Worm (Caenorhabditis elegans): ENCODE measurements around the gene Y72A10A.1.

The Y72A10A.1 gene

ce11 chrX:6128773-6129172 lies 9.4 kb downstream of the Y72A10A.1 start:
- TF ChIP-seq lsy-2 (tag; optimal IDR thresholded peaks at IDR 0.05) = no peak
- TF ChIP-seq isw-1 (GFP tag; IDR thresholded peaks at IDR 0.05) = no peak
- TF ChIP-seq mdl-1 (tag; optimal IDR thresholded peaks at IDR 0.05) = no peak
- no peak for TF ChIP-seq ceh-82 (tag; optimal IDR thresholded peaks at IDR 0.05)
- no peak for TF ChIP-seq nhr-77 (tag; optimal IDR thresholded peaks at IDR 0.05)
- TF ChIP-seq ceh-63 (GFP tag; optimal IDR thresholded peaks at IDR 0.05) = no peak
- TF ChIP-seq nhr-85 (tag) = peak; percentile 59
- no peak for TF ChIP-seq C04F5.9 (tag; optimal IDR thresholded peaks at IDR 0.05)
- TF ChIP-seq elt-3 (tag; optimal IDR thresholded peaks at IDR 0.05) = peak in 2 of 6 experiments; percentile 7 to 52
- no peak for TF ChIP-seq nhr-20 (tag; optimal IDR thresholded peaks at IDR 0.05)
- no peak for TF ChIP-seq xbp-1 (tag; optimal IDR thresholded peaks at IDR 0.05)

DNA sequence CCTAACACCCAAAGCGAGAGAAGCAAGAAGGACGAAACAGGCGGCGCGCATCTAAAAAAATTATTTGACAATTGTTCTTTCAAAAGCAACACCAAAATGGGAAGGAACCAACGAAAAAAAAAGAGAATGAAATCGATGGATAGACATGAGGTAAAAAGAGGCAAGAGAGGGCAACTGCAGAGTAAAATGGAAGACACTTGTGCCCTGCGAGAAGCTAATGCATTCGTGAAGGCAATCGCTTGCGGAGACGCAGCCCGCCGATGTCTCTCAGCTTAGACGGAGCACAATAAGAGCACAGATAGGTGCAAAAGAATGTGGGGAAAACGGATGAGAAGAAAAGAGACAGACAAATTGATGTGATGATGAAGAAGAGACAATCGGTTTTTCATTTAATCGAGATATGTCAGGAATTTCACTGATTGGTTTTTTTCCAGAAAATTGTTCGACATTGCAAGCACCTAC lies 9.9 kb downstream of the Y72A10A.1 start, which contains the start of gene C15H9.9:
C15H9.9 (minus strand) TSS at position 51 of the 462 bp plus-strand sequence.
- peak in 1 of 2 experiments; percentile 30 for TF ChIP-seq lsy-2 (tag; optimal IDR thresholded peaks at IDR 0.05)
- peak; percentile 26 for TF ChIP-seq snu-23 (GFP tag; optimal IDR thresholded peaks at IDR 0.05)
- peak; percentile 10 for TF ChIP-seq nhr-20 (tag; optimal IDR thresholded peaks at IDR 0.05)
- peak; percentile 12 for TF ChIP-seq fkh-8 (tag; optimal IDR thresholded peaks at IDR 0.05)
- peak; percentile 5 for TF ChIP-seq xbp-1 (tag; optimal IDR thresholded peaks at IDR 0.05)
- TF ChIP-seq rnt-1 (tag; optimal IDR thresholded peaks at IDR 0.05) = peak; percentile 44
- TF ChIP-seq lin-14 (GFP tag; optimal IDR thresholded peaks at IDR 0.05) = peak; percentile 76
- TF ChIP-seq blmp-1 (tag; optimal IDR thresholded peaks at IDR 0.05) = no peak
- TF ChIP-seq snpc-4 (tag; optimal IDR thresholded peaks at IDR 0.05) = no peak
- no peak for TF ChIP-seq nhr-76 (tag; optimal IDR thresholded peaks at IDR 0.05)
- peak; percentile 47 for TF ChIP-seq tbx-2 (tag; optimal IDR thresholded peaks at IDR 0.05)
- no peak for TF ChIP-seq pag-3 (tag; optimal IDR thresholded peaks at IDR 0.05; ENCODE audit: borderline replicate concordance, insufficient read depth)
- TF ChIP-seq lin-35 (GFP tag; optimal IDR thresholded peaks at IDR 0.05) = no peak
- peak; percentile 57 for TF ChIP-seq dsc-1 (tag; optimal IDR thresholded peaks at IDR 0.05)
- TF ChIP-seq ceh-88 (GFP tag; IDR thresholded peaks at IDR 0.05) = no peak
- TF ChIP-seq swsn-7 (tag; optimal IDR thresholded peaks at IDR 0.05) = peak; percentile 25
- peak; percentile 15 for TF ChIP-seq nhr-47 (tag; optimal IDR thresholded peaks at IDR 0.05)
- TF ChIP-seq mdl-1 (tag; optimal IDR thresholded peaks at IDR 0.05) = no peak
- TF ChIP-seq nhr-71 (tag; optimal IDR thresholded peaks at IDR 0.05) = peak; percentile 39
- TF ChIP-seq sox-4 (tag; optimal IDR thresholded peaks at IDR 0.05) = no peak
- TF ChIP-seq ama-1 (optimal IDR thresholded peaks at IDR 0.05) = no peak
- TF ChIP-seq ceh-82 (tag; optimal IDR thresholded peaks at IDR 0.05) = peak in 2 of 3 experiments; percentile 25 to 26
- TF ChIP-seq fkh-10 (GFP tag; optimal IDR thresholded peaks at IDR 0.05) = peak; percentile 32

- TF ChIP-seq lin-14 (GFP tag; optimal IDR thresholded peaks at IDR 0.05) (peak; percentile 54), lin-35 (GFP tag; optimal IDR thresholded peaks at IDR 0.05) (peak in 1 of 2 experiments; percentile 22), ets-5 (GFP tag; IDR thresholded peaks at IDR 0.05) (no peak), C04F5.9 (tag; optimal IDR thresholded peaks at IDR 0.05) (no peak), elt-3 (tag; optimal IDR thresholded peaks at IDR 0.05) (peak in 1 of 6 experiments; percentile 40), nhr-90 (tag; optimal IDR thresholded peaks at IDR 0.05; ENCODE audit: poor library complexity) (peak; percentile 6), hpl-2 (GFP tag; optimal IDR thresholded peaks at IDR 0.05) (no peak), nhr-85 (tag) (peak; percentile 44), fkh-4 (tag; optimal IDR thresholded peaks at IDR 0.05; ENCODE audit: borderline replicate concordance) (no peak), lir-3 (tag; optimal IDR thresholded peaks at IDR 0.05; ENCODE audit: poor library complexity) (no peak), nhr-71 (tag; optimal IDR thresholded peaks at IDR 0.05) (peak; percentile 29), nhr-20 (tag; optimal IDR thresholded peaks at IDR 0.05) (peak; percentile 83)
Measured at ce11 chrX:6122026-6122425, 16.1 kb downstream of the Y72A10A.1 start, which contains the start of gene nnt-1. Gene nnt-1, plus strand, starts transcription at chrX:6122311.

- TF ChIP-seq rnt-1 (tag; optimal IDR thresholded peaks at IDR 0.05) (no peak), Y116A8C.19 (tag; optimal IDR thresholded peaks at IDR 0.05; ENCODE audit: borderline replicate concordance) (no peak), fkh-8 (tag; optimal IDR thresholded peaks at IDR 0.05) (no peak), lin-14 (GFP tag; optimal IDR thresholded peaks at IDR 0.05) (no peak), mep-1 (tag; optimal IDR thresholded peaks at IDR 0.05) (no peak), tlp-1 (tag; optimal IDR thresholded peaks at IDR 0.05) (no peak), alr-1 (tag; optimal IDR thresholded peaks at IDR 0.05; ENCODE audit: borderline replicate concordance) (no peak), hpl-2 (GFP tag; optimal IDR thresholded peaks at IDR 0.05) (no peak), nhr-71 (tag; optimal IDR thresholded peaks at IDR 0.05) (no peak)
Measured at ce11 chrX:6121279-6121678, 16.9 kb downstream of the Y72A10A.1 start.

All from whole organism, L1 larva.